Fruit fly (Drosophila melanogaster): ENCODE measurements around the gene CG33189.
A peak's percentile ranks its signal among the peaks of the same experiment; 100 is the strongest.

Gene CG33189

DNA sequence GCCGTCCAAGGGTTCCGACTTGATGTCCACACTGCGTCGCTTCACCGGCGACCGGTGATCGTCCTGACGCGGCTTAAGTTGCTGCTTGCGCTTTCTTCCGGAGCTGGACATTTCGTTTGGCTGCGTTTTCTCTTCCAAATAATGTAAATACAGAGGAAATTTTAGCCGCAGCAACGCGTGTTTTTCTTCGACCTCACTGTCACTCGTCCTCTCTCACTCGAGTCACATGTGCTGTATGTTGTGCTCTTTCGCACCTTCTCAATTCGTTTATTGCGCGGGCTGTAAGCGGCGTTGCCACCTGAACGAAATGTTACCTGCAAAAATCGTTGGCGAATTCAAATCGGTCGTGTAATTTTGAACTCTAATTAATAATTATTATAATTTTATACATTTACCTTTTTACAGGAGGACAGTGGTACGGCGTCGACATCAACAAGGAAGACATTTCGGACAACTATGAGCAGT lies 24.8 kb upstream of the CG33189 start, which contains the start of gene CG9839:
TSS of gene CG9839 (minus strand) at position 415 of the 465 bp plus-strand sequence.
- TF ChIP-seq Met (GFP tag; optimal IDR thresholded peaks at IDR 0.05) (no peak), ss (GFP tag; optimal IDR thresholded peaks at IDR 0.05) (no peak), esn (GFP tag; optimal IDR thresholded peaks at IDR 0.05) (no peak), CG4318 (GFP tag; optimal IDR thresholded peaks at IDR 0.05) (no peak), CG10669 (GFP tag; optimal IDR thresholded peaks at IDR 0.05) (no peak), eg (GFP tag; IDR thresholded peaks at IDR 0.05) (no peak), CG3032 (tag; optimal IDR thresholded peaks at IDR 0.05) (no peak)

DNA sequence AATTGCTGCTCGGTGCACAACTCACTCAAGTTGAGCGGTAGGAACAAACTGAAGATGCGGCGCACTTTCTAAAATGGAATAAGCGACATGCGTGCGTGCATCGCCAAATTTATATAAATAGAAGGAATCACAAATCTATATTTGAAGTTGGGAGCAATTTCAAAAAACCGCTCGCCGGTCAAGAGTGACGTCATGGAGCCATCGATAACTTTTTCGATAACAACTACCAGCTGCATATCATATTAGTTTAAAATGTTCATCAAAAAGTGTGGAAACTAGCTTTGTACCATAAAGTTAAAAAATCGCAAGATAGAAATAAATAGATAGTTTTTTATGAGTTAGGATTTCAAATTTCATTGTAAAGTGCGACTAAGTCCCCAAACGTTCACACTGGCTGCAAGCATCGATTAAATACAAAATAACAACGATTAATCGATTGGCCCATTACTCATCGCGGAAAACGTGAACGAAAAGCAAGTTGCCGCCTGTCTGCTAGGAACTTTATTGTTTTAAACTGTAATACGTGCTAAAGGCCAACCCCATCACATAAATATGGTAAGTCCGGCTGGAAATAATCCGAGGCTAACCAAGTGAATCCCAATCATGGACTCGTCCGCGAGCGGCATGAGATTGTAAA lies 20.7 kb upstream of the CG33189 start, which contains the start of the genes Pif1A, Pif1B and CCT7:
TSS of gene Pif1A (minus strand) at position 51 of the 637 bp plus-strand sequence.
TSS of gene Pif1B (minus strand) at position 51 of the 637 bp plus-strand sequence.
TSS of gene CCT7 (plus strand) at position 439 of the 637 bp plus-strand sequence.
- TF ChIP-seq fd85E (GFP tag; optimal IDR thresholded peaks at IDR 0.05) (no peak), svp (GFP tag) (peak; percentile 61), fkh (GFP tag; optimal IDR thresholded peaks at IDR 0.05) (peak; percentile 21), OdsH (GFP tag; optimal IDR thresholded peaks at IDR 0.05) (peak; percentile 3), Sox14 (GFP tag; optimal IDR thresholded peaks at IDR 0.05) (peak; percentile 31), Hr39 (GFP tag; optimal IDR thresholded peaks at IDR 0.05) (no peak), CG9139 (GFP tag; optimal IDR thresholded peaks at IDR 0.05) (no peak), CG11294 (GFP tag; IDR thresholded peaks at IDR 0.05) (no peak), Sox102F (GFP tag; optimal IDR thresholded peaks at IDR 0.05) (no peak), lz (GFP tag; optimal IDR thresholded peaks at IDR 0.05) (peak; percentile 1), Smox (GFP tag; optimal IDR thresholded peaks at IDR 0.05) (no peak), dsx (GFP tag; optimal IDR thresholded peaks at IDR 0.05; ENCODE audit: poor library complexity, severe bottlenecking) (peak; percentile 64), CG6163 (GFP tag; IDR thresholded peaks at IDR 0.05) (no peak), CG31627 (GFP tag; optimal IDR thresholded peaks at IDR 0.05) (peak; percentile 13), vri (GFP tag; optimal IDR thresholded peaks at IDR 0.05) (no peak), CG8319 (GFP tag; optimal IDR thresholded peaks at IDR 0.05) (no peak), CG8119 (GFP tag; IDR thresholded peaks at IDR 0.05) (no peak), CG6792 (GFP tag; optimal IDR thresholded peaks at IDR 0.05) (no peak), CG6276 (GFP tag; optimal IDR thresholded peaks at IDR 0.05) (no peak), pdm3 (GFP tag; optimal IDR thresholded peaks at IDR 0.05) (no peak), CG15336 (GFP tag; IDR thresholded peaks at IDR 0.05) (no peak), acj6 (GFP tag; optimal IDR thresholded peaks at IDR 0.05) (peak; percentile 15), Hr4 (GFP tag; optimal IDR thresholded peaks at IDR 0.05) (no peak), esn (GFP tag; optimal IDR thresholded peaks at IDR 0.05) (peak; percentile 45), Eip78C (GFP tag) (peak; percentile 77), topi (GFP tag; optimal IDR thresholded peaks at IDR 0.05) (peak; percentile 28), CG8632 (GFP tag; optimal IDR thresholded peaks at IDR 0.05) (no peak), Ets96B (tag; optimal IDR thresholded peaks at IDR 0.05) (no peak), Ets21C (GFP tag; optimal IDR thresholded peaks at IDR 0.05) (peak; percentile 1), ss (GFP tag; optimal IDR thresholded peaks at IDR 0.05) (no peak)

DNA sequence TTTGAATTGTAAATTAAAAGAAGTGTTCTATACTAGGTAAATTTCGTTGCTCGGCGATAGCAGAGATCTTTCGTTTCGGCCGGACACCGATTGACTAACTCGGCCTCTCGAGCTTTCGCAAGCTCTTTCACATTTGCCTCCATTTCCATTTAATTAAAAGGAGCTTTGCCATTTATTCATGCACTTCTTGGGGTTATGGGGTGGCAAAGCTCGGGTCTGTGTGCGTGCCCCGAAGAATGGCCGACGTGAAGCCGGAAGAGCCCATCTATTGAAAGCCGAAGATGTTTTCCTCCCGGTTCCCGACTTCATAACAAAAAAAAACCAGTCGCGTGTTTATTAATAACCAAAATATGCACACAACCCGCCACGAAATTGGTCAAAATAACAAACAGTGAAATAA lies 19.3 kb upstream of the CG33189 start:
- TF ChIP-seq Eip78C (GFP tag) (peak; percentile 57), svp (GFP tag) (peak; percentile 95), dsx (GFP tag; optimal IDR thresholded peaks at IDR 0.05; ENCODE audit: poor library complexity, severe bottlenecking) (no peak), net (GFP tag; optimal IDR thresholded peaks at IDR 0.05) (no peak)

DNA sequence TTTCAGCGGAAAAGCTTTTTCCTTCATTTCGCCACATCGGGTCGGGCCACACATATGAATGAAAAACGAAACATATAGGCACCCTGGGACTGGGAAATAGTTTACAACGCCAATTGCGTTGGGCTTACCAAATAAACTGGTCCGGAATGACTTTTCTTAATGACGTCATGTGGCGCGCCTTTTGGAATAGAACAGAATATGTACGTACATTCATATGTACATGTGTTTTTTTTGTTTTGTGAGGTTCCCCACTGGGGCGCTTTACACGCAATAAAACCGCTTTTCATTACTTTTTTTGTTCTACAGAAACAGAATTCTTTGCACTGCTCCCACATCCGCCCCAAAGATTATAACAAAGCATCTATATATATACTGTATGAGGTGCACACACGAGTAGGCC lies 17.7 kb upstream of the CG33189 start:
- TF ChIP-seq Sox14 (GFP tag; optimal IDR thresholded peaks at IDR 0.05): no peak
- TF ChIP-seq Met (GFP tag; optimal IDR thresholded peaks at IDR 0.05): no peak
- no peak for TF ChIP-seq net (GFP tag; optimal IDR thresholded peaks at IDR 0.05)
- no peak for TF ChIP-seq CG8319 (GFP tag; optimal IDR thresholded peaks at IDR 0.05)

All from whole organism, prepupa.